Worm (Caenorhabditis elegans): ENCODE measurements around the gene dmd-4.

DNA sequence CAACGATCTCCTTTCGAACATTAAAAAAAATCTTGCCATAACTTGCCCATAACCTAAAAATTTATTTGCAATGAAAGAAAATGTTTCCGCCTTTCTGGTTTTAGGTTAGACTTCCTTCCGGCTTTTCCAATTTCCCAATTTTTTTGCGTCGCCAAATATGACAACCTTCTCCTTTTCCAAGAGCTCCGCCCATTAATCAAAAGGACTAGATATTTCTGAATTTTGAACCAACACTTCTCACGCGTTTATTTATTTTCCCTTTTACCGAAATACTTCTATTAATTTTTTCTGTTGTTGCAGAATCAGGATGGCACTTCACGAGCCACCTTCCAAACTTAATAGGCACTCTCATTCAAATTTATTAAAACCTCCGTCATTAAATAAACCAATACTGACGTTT, 16.0 kb downstream of the dmd-4 start, which contains the start of gene egrh-1:
- TF ChIP-seq nhr-76 (tag; optimal IDR thresholded peaks at IDR 0.05) (no peak), nhr-237 (tag; optimal IDR thresholded peaks at IDR 0.05) (no peak), pqm-1 (tag; optimal IDR thresholded peaks at IDR 0.05) (no peak), lin-39 (tag; optimal IDR thresholded peaks at IDR 0.05) (no peak), mab-9 (GFP tag; IDR thresholded peaks at IDR 0.05) (no peak), nhr-90 (tag; optimal IDR thresholded peaks at IDR 0.05; ENCODE audit: poor library complexity) (no peak), ama-1 (optimal IDR thresholded peaks at IDR 0.05) (no peak)
